Worm (Caenorhabditis elegans) whole organism, mixed stage, embryonic: ENCODE results near the gene rnp-3.

Experiments
- elt-1 ChIP-seq: sonication (generic microtip); optimal IDR thresholded peaks from 2 replicates; lab custom pipeline; 2017; ENCODE audit warnings: missing genetic modification characterization, mild to moderate bottlenecking, missing compliant biosample characterization, antibody characterized with exemption, moderate library complexity, borderline replicate concordance; ENCODE audit not compliant: insufficient read depth
- elt-3 ChIP-seq: fragments of 150-350 bp; optimal IDR thresholded peaks from 2 replicates; lab custom pipeline; 2014; ENCODE audit warnings: missing biosample characterization, missing genetic modification characterization
- hlh-1 ChIP-seq: fragments of 150-350 bp; optimal IDR thresholded peaks from 2 replicates; lab custom pipeline; 2014; ENCODE audit warnings: missing biosample characterization, missing genetic modification reagents, missing genetic modification characterization
- mab-5 ChIP-seq: fragments of 150-350 bp; optimal IDR thresholded peaks from 2 replicates; lab custom pipeline; 2014; ENCODE audit warnings: missing biosample characterization, missing genetic modification characterization
- mep-1 ChIP-seq: fragments of 150-350 bp; optimal IDR thresholded peaks from 2 replicates; lab custom pipeline; 2017; ENCODE audit warnings: missing biosample characterization, missing genetic modification reagents, missing genetic modification characterization, inconsistent platforms
- mls-2 ChIP-seq: sonication (generic microtip); optimal IDR thresholded peaks from 2 replicates; lab custom pipeline; 2016; ENCODE audit warnings: mild to moderate bottlenecking, missing genetic modification characterization, moderate library complexity, missing compliant biosample characterization
- nhr-237 ChIP-seq: fragments of 150-350 bp; optimal IDR thresholded peaks from 2 replicates; lab custom pipeline; 2014; ENCODE audit warnings: missing biosample characterization, missing genetic modification characterization
- nhr-76 ChIP-seq: sonication (generic microtip); optimal IDR thresholded peaks from 2 replicates; lab custom pipeline; 2017; ENCODE audit warnings: missing biosample characterization, missing genetic modification characterization
- unc-62 ChIP-seq: fragments of 150-350 bp; optimal IDR thresholded peaks from 2 replicates; lab custom pipeline; 2014; ENCODE audit warnings: missing biosample characterization, missing genetic modification reagents, missing genetic modification characterization
- ztf-11 ChIP-seq: fragments of 150-350 bp; optimal IDR thresholded peaks from 2 replicates; lab custom pipeline; 2014; ENCODE audit warnings: missing biosample characterization, missing genetic modification characterization

- TF ChIP-seq nhr-76 (tag; lab: Kevin White, UChicago) (no peak), nhr-237 (tag; lab: Kevin White, UChicago) (no peak), mls-2 (tag; lab: Kevin White, UChicago) (no peak), elt-1 (no peak), elt-3 (tag; lab: Kevin White, UChicago) (no peak), mep-1 (tag; lab: Kevin White, UChicago) (peak; percentile 41), ztf-11 (tag; lab: Kevin White, UChicago) (no peak), unc-62 (GFP tag; lab: Kevin White, UChicago) (no peak), mab-5 (tag; lab: Kevin White, UChicago) (no peak), hlh-1 (tag; lab: Kevin White, UChicago) (no peak)
These were observed 2.2 kb upstream of the rnp-3 start, which contains the start of the genes K08D10.13 and rnp-2 for ce11 chrIV:4171531-4172163.
